Worm (Caenorhabditis elegans): Measurements from ENCODE around the gene rpn-5.

The rpn-5 gene

DNA sequence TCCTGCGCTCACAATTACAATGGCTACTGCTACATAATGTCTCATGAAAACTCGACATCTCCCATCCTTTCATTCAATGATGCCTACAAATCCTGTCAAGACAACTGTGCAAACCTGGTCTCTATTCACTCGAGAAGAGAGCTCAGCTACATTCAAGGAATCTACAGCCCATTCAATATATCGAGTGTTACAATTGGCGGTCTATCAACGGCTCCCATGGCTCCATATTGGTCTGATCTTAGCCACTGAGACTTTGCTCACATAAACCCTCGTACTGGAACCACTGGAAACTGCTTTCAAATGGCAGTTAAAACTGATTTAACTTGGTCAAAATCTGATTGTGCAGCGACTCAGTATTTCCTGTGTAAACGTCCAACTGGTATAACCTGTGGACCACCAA is 22.7 kb downstream of the rpn-5 start, which contains the start of gene T05A7.3:
Gene T05A7.3 (plus strand): TSS at position 301 of the 400 bp plus-strand sequence.
- TF ChIP-seq peb-1 (tag; optimal IDR thresholded peaks at IDR 0.05) (no peak), sma-3 (GFP tag; optimal IDR thresholded peaks at IDR 0.05) (no peak), ztf-11 (tag; optimal IDR thresholded peaks at IDR 0.05) (no peak), blmp-1 (tag; optimal IDR thresholded peaks at IDR 0.05; ENCODE audit: insufficient read depth) (no peak), nhr-12 (tag; optimal IDR thresholded peaks at IDR 0.05) (no peak), elt-1 (tag; optimal IDR thresholded peaks at IDR 0.05) (no peak), nhr-6 (tag; optimal IDR thresholded peaks at IDR 0.05) (no peak), elt-3 (tag; optimal IDR thresholded peaks at IDR 0.05) (no peak), nhr-25 (tag; optimal IDR thresholded peaks at IDR 0.05) (no peak)

DNA sequence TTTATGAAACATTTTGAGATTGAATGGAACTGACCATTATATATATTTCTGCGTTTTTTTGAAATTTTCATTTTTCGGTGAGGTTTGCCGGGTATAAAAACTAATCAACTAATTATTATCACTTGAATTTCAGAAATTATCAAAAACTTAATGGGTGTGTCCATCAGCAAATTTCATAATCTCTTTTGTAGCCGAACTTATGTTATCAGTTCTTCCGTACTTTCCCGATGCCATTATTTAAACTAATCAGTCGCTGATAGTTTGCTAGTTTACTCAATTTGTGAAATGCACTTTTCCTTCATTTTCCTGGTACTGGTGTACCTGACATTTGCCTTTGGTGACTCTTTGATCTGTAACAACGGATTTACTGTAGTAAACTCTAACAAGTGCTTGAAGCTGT is 24.0 kb downstream of the rpn-5 start:
- no peak for TF ChIP-seq mdl-1 (tag; optimal IDR thresholded peaks at IDR 0.05)
- no peak for TF ChIP-seq sem-4 (tag; optimal IDR thresholded peaks at IDR 0.05)
- TF ChIP-seq fos-1 (tag; optimal IDR thresholded peaks at IDR 0.05): peak; percentile 96
- TF ChIP-seq sma-9 (GFP tag; optimal IDR thresholded peaks at IDR 0.05): peak; percentile 77
- TF ChIP-seq sma-9 (tag; optimal IDR thresholded peaks at IDR 0.05): no peak
- TF ChIP-seq elt-3 (tag; optimal IDR thresholded peaks at IDR 0.05): no peak
- no peak for TF ChIP-seq skn-1 (tag; optimal IDR thresholded peaks at IDR 0.05)
- no peak for TF ChIP-seq ama-1 (optimal IDR thresholded peaks at IDR 0.05)

DNA sequence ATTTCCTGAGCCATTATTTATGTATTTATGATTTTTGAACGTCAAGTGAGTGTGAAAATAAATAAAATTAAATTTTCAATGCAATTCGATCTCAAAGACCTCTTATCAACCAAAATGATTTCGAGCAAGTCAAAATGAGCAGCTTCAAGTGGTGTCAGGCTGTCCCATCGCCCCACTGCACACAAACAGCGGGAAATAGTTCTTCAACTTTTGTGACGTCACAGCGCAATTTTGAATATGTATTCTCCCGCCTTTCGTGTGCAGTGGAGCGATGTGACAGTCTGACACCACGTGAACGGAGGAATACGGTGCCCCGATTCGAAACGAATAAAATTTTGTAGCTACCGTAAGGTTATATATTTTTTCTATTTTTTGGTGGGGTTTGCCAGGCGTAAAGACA is 24.6 kb downstream of the rpn-5 start:
- no peak for TF ChIP-seq lin-11 (tag; optimal IDR thresholded peaks at IDR 0.05)

DNA sequence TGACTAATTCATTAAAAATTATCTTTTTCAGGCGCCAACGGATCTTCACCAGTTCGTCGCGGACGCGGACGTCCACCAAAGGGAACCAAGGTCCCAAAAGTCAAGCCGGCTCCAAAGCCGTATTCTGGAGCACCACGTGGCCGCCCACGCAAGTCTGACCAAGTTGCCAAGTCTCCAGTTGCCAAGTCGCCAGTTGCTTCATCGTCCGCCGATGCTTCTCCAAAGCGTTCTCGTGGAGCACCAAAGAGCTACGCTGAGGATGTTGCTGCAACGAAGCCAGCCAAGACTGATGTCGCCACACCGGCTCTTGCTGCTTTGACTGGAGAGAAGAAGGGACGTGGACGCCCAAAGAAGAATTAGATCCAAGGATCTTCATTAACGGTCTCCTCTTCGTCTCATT is 25.0 kb downstream of the rpn-5 start:
- TF ChIP-seq aly-2 (tag; optimal IDR thresholded peaks at IDR 0.05): no peak

DNA sequence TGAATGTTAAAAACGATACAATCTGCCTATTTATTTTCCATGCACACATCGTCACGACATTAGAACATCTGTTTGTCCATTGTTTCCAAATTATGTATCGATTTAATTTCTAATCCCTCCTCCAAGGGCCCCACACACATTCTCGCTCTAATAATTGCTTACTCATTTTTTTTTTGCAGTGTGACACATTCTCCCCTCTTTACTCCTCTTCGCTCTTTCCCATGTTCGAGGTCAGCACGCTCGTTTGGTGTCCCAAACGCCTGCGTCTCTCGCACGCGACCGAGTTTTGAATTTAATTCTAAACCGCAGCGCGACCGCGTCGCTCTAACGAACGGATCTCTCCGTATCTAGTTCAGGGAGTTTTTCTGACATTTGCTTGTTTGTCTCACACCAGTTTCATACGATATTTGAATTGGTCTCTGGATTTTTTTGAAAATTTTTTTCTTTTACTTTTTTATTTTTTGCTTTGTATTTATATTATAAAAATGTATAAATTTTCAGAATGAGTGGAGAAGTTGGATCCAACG is 25.6 kb downstream of the rpn-5 start, which contains the start of the genes clec-140 and hmg-11:
Gene clec-140 (plus strand): TSS at position 477 of the 527 bp plus-strand sequence.
Gene hmg-11 (plus strand): TSS at position 502 of the 527 bp plus-strand sequence.
- TF ChIP-seq nhr-11 (tag; optimal IDR thresholded peaks at IDR 0.05): no peak
- no peak for TF ChIP-seq sem-4 (tag; optimal IDR thresholded peaks at IDR 0.05)
- peak; percentile 80 for TF ChIP-seq C34F6.9 (tag; optimal IDR thresholded peaks at IDR 0.05)
- TF ChIP-seq lsy-2 (tag; optimal IDR thresholded peaks at IDR 0.05): no peak
- no peak for TF ChIP-seq peb-1 (tag; optimal IDR thresholded peaks at IDR 0.05)
- TF ChIP-seq mbf-1 (tag; optimal IDR thresholded peaks at IDR 0.05): no peak
- no peak for TF ChIP-seq Y55F3AM.14 (GFP tag; optimal IDR thresholded peaks at IDR 0.05)
- TF ChIP-seq elt-1 (tag; optimal IDR thresholded peaks at IDR 0.05): no peak
- TF ChIP-seq nhr-129 (tag; optimal IDR thresholded peaks at IDR 0.05): peak; percentile 68
- no peak for TF ChIP-seq gmeb-1 (tag; optimal IDR thresholded peaks at IDR 0.05)
- TF ChIP-seq nhr-23 (tag; optimal IDR thresholded peaks at IDR 0.05): no peak
- no peak for TF ChIP-seq unc-39 (tag; optimal IDR thresholded peaks at IDR 0.05)
- TF ChIP-seq R02D3.7 (tag; optimal IDR thresholded peaks at IDR 0.05): no peak
- TF ChIP-seq lin-13 (GFP tag; optimal IDR thresholded peaks at IDR 0.05): no peak
- TF ChIP-seq sma-3 (GFP tag; optimal IDR thresholded peaks at IDR 0.05): peak; percentile 26
- peak; percentile 26 for TF ChIP-seq egl-27 (tag; optimal IDR thresholded peaks at IDR 0.05)
- TF ChIP-seq snpc-4 (tag; optimal IDR thresholded peaks at IDR 0.05): peak; percentile 11
- no peak for TF ChIP-seq nhr-25 (tag; optimal IDR thresholded peaks at IDR 0.05)
- no peak for TF ChIP-seq ceh-16 (tag; optimal IDR thresholded peaks at IDR 0.05)
- TF ChIP-seq zag-1 (tag; optimal IDR thresholded peaks at IDR 0.05): peak; percentile 42
- no peak for TF ChIP-seq ama-1 (optimal IDR thresholded peaks at IDR 0.05)
- TF ChIP-seq fos-1 (tag; optimal IDR thresholded peaks at IDR 0.05): peak; percentile 94
- TF ChIP-seq unc-55 (GFP tag; optimal IDR thresholded peaks at IDR 0.05): peak; percentile 53
- TF ChIP-seq mdl-1 (tag; optimal IDR thresholded peaks at IDR 0.05): peak; percentile 50 to 60
- TF ChIP-seq ztf-1 (GFP tag; conservative IDR thresholded peaks at IDR 0.05): no peak

Measured in whole organism, L2 larva.